Worm (Caenorhabditis elegans): Measurements from ENCODE around the gene T07F10.5.

ce11 chrV:12816672-12817071 lies 49.0 kb upstream of the T07F10.5 start:
- TF ChIP-seq ceh-27 (GFP tag; optimal IDR thresholded peaks at IDR 0.05) (no peak), athp-1 (tag; optimal IDR thresholded peaks at IDR 0.05) (no peak), dox-1 (GFP tag; IDR thresholded peaks at IDR 0.05) (no peak), F57C9.4 (tag; optimal IDR thresholded peaks at IDR 0.05) (no peak), chd-7 (tag; optimal IDR thresholded peaks at IDR 0.05) (no peak), nhr-27 (tag; optimal IDR thresholded peaks at IDR 0.05) (no peak), C06A6.2 (GFP tag; conservative IDR thresholded peaks at IDR 0.05) (no peak), mel-28 (tag; optimal IDR thresholded peaks at IDR 0.05; ENCODE audit: borderline replicate concordance) (no peak), ztf-18 (tag; optimal IDR thresholded peaks at IDR 0.05) (no peak), unc-130 (GFP tag; optimal IDR thresholded peaks at IDR 0.05) (no peak), F49E8.2 (tag; optimal IDR thresholded peaks at IDR 0.05; ENCODE audit: insufficient read depth) (no peak), lir-1 (GFP tag; conservative IDR thresholded peaks at IDR 0.05) (no peak), ceh-100 (GFP tag; IDR thresholded peaks at IDR 0.05) (no peak)
